Fruit fly (Drosophila melanogaster): ENCODE data around the gene CG9727.

CG9727 gene

DNA sequence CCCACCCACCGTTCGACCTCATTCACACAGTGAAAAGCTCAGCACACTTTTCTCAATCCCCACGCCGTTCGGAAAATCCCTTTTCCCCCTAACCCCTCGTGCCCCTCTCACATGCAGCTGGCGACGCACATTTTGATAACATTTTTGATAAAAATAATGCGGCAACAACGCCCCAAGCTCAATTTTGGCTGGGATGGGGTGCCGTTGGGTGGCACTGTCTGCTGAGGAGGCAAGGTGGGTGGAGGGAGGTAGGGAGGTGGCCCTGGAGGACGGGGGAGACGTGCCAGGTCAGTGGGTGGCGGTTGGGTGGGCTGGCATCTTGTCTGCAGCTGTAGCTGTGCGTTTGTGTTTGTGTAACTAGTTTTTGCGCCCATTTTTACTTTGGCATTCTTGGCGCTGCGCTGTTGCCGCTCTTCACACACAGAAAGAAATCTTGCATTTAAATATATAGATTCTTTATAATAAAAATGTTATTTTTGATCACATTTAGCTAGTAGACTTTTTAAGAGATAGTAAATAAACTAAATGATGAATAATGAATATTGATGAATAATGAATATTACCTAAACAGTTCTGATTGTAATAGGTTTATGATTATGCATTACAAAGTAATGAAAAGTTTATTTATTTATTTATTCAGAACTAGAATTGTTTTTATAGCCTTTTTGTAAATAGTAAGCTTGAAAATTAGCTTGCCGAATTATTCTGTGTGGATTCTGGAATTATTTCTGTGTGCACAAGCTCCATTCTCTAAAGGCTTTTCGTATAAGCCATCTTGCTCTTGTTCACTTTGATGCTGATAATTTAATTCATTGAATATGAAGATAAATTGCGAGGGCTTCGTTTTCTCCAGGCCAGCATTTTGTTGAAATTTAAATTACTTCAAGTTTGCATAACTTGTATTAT, 41.8 kb downstream of the CG9727 start (continued):
- no peak for TF ChIP-seq CG14014 (GFP tag; IDR thresholded peaks at IDR 0.05)
- no peak for TF ChIP-seq D19B (GFP tag; optimal IDR thresholded peaks at IDR 0.05)
- peak in 1 of 2 experiments; percentile 45 for TF ChIP-seq bsh (GFP tag; optimal IDR thresholded peaks at IDR 0.05)
- no peak for TF ChIP-seq Max (GFP tag; optimal IDR thresholded peaks at IDR 0.05)
- no peak for TF ChIP-seq unc-4 (GFP tag; IDR thresholded peaks at IDR 0.05; ENCODE audit: partially characterized antibody)
- TF ChIP-seq esg (GFP tag; conservative IDR thresholded peaks at IDR 0.05): no peak
- no peak for TF ChIP-seq CG17612 (GFP tag; IDR thresholded peaks at IDR 0.05)
- TF ChIP-seq CG1233 (GFP tag; optimal IDR thresholded peaks at IDR 0.05): no peak
- no peak for TF ChIP-seq lov (optimal IDR thresholded peaks at IDR 0.05)
- TF ChIP-seq lov (GFP tag; IDR thresholded peaks at IDR 0.05): no peak
- no peak for TF ChIP-seq CG5180 (GFP tag; optimal IDR thresholded peaks at IDR 0.05)
- no peak for TF ChIP-seq Mrtf (GFP tag; IDR thresholded peaks at IDR 0.05)
- TF ChIP-seq Camta (GFP tag; optimal IDR thresholded peaks at IDR 0.05): no peak
- no peak for TF ChIP-seq E2f2 (GFP tag; IDR thresholded peaks at IDR 0.05)
- no peak for TF ChIP-seq CG14965 (GFP tag; optimal IDR thresholded peaks at IDR 0.05; ENCODE audit: borderline replicate concordance)
- no peak for TF ChIP-seq Kr (GFP tag; optimal IDR thresholded peaks at IDR 0.05)
- TF ChIP-seq CG17829 (tag; optimal IDR thresholded peaks at IDR 0.05): no peak
- no peak for TF ChIP-seq CHES-1-like (GFP tag; optimal IDR thresholded peaks at IDR 0.05)
- TF ChIP-seq nau (GFP tag; optimal IDR thresholded peaks at IDR 0.05): peak; percentile 53
- TF ChIP-seq CG16813 (GFP tag; IDR thresholded peaks at IDR 0.05; ENCODE audit: partially characterized antibody): no peak
- no peak for TF ChIP-seq CG9797 (GFP tag; optimal IDR thresholded peaks at IDR 0.05)
- peak; percentile 40 for TF ChIP-seq gsb-n (tag; optimal IDR thresholded peaks at IDR 0.05)
- TF ChIP-seq amos (GFP tag; IDR thresholded peaks at IDR 0.05; ENCODE audit: partially characterized antibody): no peak
- no peak for TF ChIP-seq CG12942 (GFP tag; optimal IDR thresholded peaks at IDR 0.05)
- TF ChIP-seq phol (tag; optimal IDR thresholded peaks at IDR 0.05): peak; percentile 56
- TF ChIP-seq ERR (GFP tag; optimal IDR thresholded peaks at IDR 0.05): no peak
- TF ChIP-seq CG1792 (GFP tag; optimal IDR thresholded peaks at IDR 0.05): no peak
- no peak for TF ChIP-seq CG17568 (GFP tag; optimal IDR thresholded peaks at IDR 0.05)
- peak; percentile 36 for TF ChIP-seq Hmr (GFP tag; optimal IDR thresholded peaks at IDR 0.05)
- TF ChIP-seq ac (GFP tag; optimal IDR thresholded peaks at IDR 0.05): no peak
- TF ChIP-seq CG15269 (tag; optimal IDR thresholded peaks at IDR 0.05): peak; percentile 55
- TF ChIP-seq CG11695 (GFP tag; IDR thresholded peaks at IDR 0.05): 0 out of 3 replicates have a peak, but pooled peaks have one; percentile 40
- no peak for TF ChIP-seq CG11723 (GFP tag; optimal IDR thresholded peaks at IDR 0.05)
- TF ChIP-seq CG34376 (GFP tag; optimal IDR thresholded peaks at IDR 0.05): no peak
- no peak for TF ChIP-seq CG1832 (GFP tag; optimal IDR thresholded peaks at IDR 0.05)
- TF ChIP-seq CG12104 (GFP tag; optimal IDR thresholded peaks at IDR 0.05): peak; percentile 20
- no peak for TF ChIP-seq dimm (GFP tag; IDR thresholded peaks at IDR 0.05)
- no peak for TF ChIP-seq fd3F (GFP tag; optimal IDR thresholded peaks at IDR 0.05)
- no peak for TF ChIP-seq Dad (GFP tag; optimal IDR thresholded peaks at IDR 0.05)
- TF ChIP-seq CrebB (tag; optimal IDR thresholded peaks at IDR 0.05): no peak
- peak; percentile 30 for TF ChIP-seq CG10979 (tag; optimal IDR thresholded peaks at IDR 0.05)
- no peak for TF ChIP-seq hkb (optimal IDR thresholded peaks at IDR 0.05)
- no peak for TF ChIP-seq hkb (GFP tag; IDR thresholded peaks at IDR 0.05)
- no peak for TF ChIP-seq CG15011 (GFP tag; optimal IDR thresholded peaks at IDR 0.05)
- peak; percentile 8 for TF ChIP-seq CG13775 (GFP tag; optimal IDR thresholded peaks at IDR 0.05)
- TF ChIP-seq ewg (GFP tag; optimal IDR thresholded peaks at IDR 0.05): no peak
- no peak for TF ChIP-seq odd (GFP tag; optimal IDR thresholded peaks at IDR 0.05)
- peak; percentile 26 for TF ChIP-seq tio (GFP tag; optimal IDR thresholded peaks at IDR 0.05)
- TF ChIP-seq nerfin-1 (tag; optimal IDR thresholded peaks at IDR 0.05): no peak

Data from whole organism, embryonic.